Fruit fly (Drosophila melanogaster) whole organism, embryonic: Measurements from ENCODE around the gene CG12194.

Experiments
- Awh ChIP-seq: fragments of 200-800 bp; sonication (Bioruptor generic); IDR thresholded peaks from 2 replicates; pipeline ENCODE4, ENCODE4 v1.3.6; 2022; ENCODE audit warnings: missing biosample characterization, missing genetic modification characterization
- B-H1 ChIP-seq: fragments of 200-800 bp; sonication (Bioruptor generic); IDR thresholded peaks from 3 replicates; pipeline ENCODE4 v1.3.6; 2022; ENCODE audit warnings: missing biosample characterization, missing genetic modification characterization
- Bdp1 ChIP-seq: fragments of 200-800 bp; sonication (Bioruptor generic); optimal IDR thresholded peaks from 3 replicates; lab custom pipeline; 2016; ENCODE audit warnings: missing biosample characterization, missing genetic modification characterization
- CG10543 ChIP-seq: fragments of 200-800 bp; sonication (Bioruptor generic); optimal IDR thresholded peaks from 3 replicates; lab custom pipeline; 2017; ENCODE audit warnings: missing biosample characterization, mild to moderate bottlenecking, missing genetic modification characterization, moderate library complexity
- CG11398 ChIP-seq: fragments of 200-800 bp; sonication (Bioruptor generic); optimal IDR thresholded peaks from 2 replicates; lab custom pipeline; 2016; ENCODE audit warnings: missing biosample characterization, missing genetic modification characterization
- CG11723 ChIP-seq: fragments of 200-800 bp; sonication (Bioruptor generic); optimal IDR thresholded peaks from 2 replicates; lab custom pipeline; 2017; ENCODE audit warnings: missing biosample characterization, mild to moderate bottlenecking, missing genetic modification characterization
- CG12942 ChIP-seq: fragments of 200-800 bp; sonication (Bioruptor generic); optimal IDR thresholded peaks from 3 replicates; lab custom pipeline; 2016; ENCODE audit warnings: missing biosample characterization, missing genetic modification characterization
- CG13624 ChIP-seq: fragments of 200-800 bp; sonication (Bioruptor generic); optimal IDR thresholded peaks from 2 replicates; lab custom pipeline; 2016; ENCODE audit warnings: missing biosample characterization, missing genetic modification characterization
- CG16813 ChIP-seq: fragments of 200-800 bp; sonication (Bioruptor generic); IDR thresholded peaks from 3 replicates; pipeline ENCODE4 v1.3.6; 2022; ENCODE audit warnings: missing biosample characterization, missing genetic modification characterization; ENCODE audit not compliant: partially characterized antibody
- CG31365 ChIP-seq: fragments of 200-800 bp; sonication (Bioruptor generic); optimal IDR thresholded peaks from 2 replicates; lab custom pipeline; 2018; ENCODE audit warnings: missing biosample characterization, mild to moderate bottlenecking, missing genetic modification characterization
- CG3407 ChIP-seq: fragments of 200-800 bp; sonication (Bioruptor generic); optimal IDR thresholded peaks from 2 replicates; lab custom pipeline; 2018; ENCODE audit warnings: missing biosample characterization, mild to moderate bottlenecking, missing genetic modification characterization
- CG4360 ChIP-seq: fragments of 200-800 bp; sonication (Bioruptor generic); IDR thresholded peaks from 2 replicates; pipeline ENCODE4 v1.3.6; 2022; ENCODE audit warnings: missing biosample characterization, missing genetic modification characterization
- CG4617 ChIP-seq: fragments of 200-800 bp; sonication (Bioruptor generic); optimal IDR thresholded peaks from 3 replicates; lab custom pipeline; 2016; ENCODE audit warnings: missing biosample characterization, missing genetic modification characterization, borderline replicate concordance
- CG8089 ChIP-seq: fragments of 200-800 bp; sonication (Bioruptor generic); optimal IDR thresholded peaks from 3 replicates; lab custom pipeline; 2016; ENCODE audit warnings: missing biosample characterization, missing genetic modification characterization
- CG8290 ChIP-seq, 3 experiments: fragments of 200-800 bp; sonication (Bioruptor generic); optimal IDR thresholded peaks; 2 replicates each; lab custom pipeline; 2016 to 2019; ENCODE audit warnings: missing biosample characterization in 3 of 3, missing genetic modification characterization in 3 of 3, mild to moderate bottlenecking in 2 of 3, moderate library complexity in 1 of 3
- CG8924 ChIP-seq: fragments of 200-800 bp; optimal IDR thresholded peaks from 3 replicates; lab custom pipeline; 2019; ENCODE audit warnings: missing biosample characterization, mild to moderate bottlenecking, missing genetic modification characterization, moderate library complexity
- CG9437 ChIP-seq: fragments of 200-800 bp; sonication (Bioruptor generic); optimal IDR thresholded peaks from 2 replicates; lab custom pipeline; 2018; ENCODE audit warnings: missing biosample characterization, mild to moderate bottlenecking, missing genetic modification characterization
- CG9932 ChIP-seq: fragments of 200-800 bp; sonication (Bioruptor generic); IDR thresholded peaks from 2 replicates; pipeline ENCODE4 v1.3.6; 2022; ENCODE audit warnings: missing biosample characterization, missing genetic modification characterization
- CrebB ChIP-seq: fragments of 200-800 bp; sonication (Bioruptor generic); optimal IDR thresholded peaks from 3 replicates; lab custom pipeline; 2018; ENCODE audit warnings: missing biosample characterization, mild to moderate bottlenecking, missing genetic modification characterization
- D19A ChIP-seq: fragments of 200-800 bp; optimal IDR thresholded peaks from 3 replicates; lab custom pipeline; 2019; ENCODE audit warnings: missing biosample characterization, mild to moderate bottlenecking, missing genetic modification characterization, moderate library complexity
- GATAe ChIP-seq: fragments of 200-800 bp; sonication (Bioruptor generic); conservative IDR thresholded peaks from 2 replicates; pipeline ENCODE4 v1.3.6; 2022; ENCODE audit warnings: missing biosample characterization, missing genetic modification characterization
- H15 ChIP-seq: fragments of 200-800 bp; sonication (Bioruptor generic); IDR thresholded peaks from 3 replicates; pipeline ENCODE4 v1.3.6; 2022; ENCODE audit warnings: missing biosample characterization, missing genetic modification characterization
- Hand ChIP-seq: fragments of 200-800 bp; sonication (Bioruptor generic); optimal IDR thresholded peaks from 2 replicates; lab custom pipeline; 2017; ENCODE audit warnings: mild to moderate bottlenecking, missing biosample characterization, missing genetic modification reagents, missing genetic modification characterization
- Hsf ChIP-seq: fragments of 200-800 bp; sonication (Bioruptor generic); optimal IDR thresholded peaks from 3 replicates; lab custom pipeline; 2016; ENCODE audit warnings: missing biosample characterization, missing genetic modification characterization
- Lpt ChIP-seq: fragments of >200 bp; optimal IDR thresholded peaks from 2 replicates; lab custom pipeline; 2018; ENCODE audit warnings: missing biosample characterization, missing genetic modification characterization
- Myb ChIP-seq: fragments of 200-800 bp; sonication (Bioruptor generic); optimal IDR thresholded peaks from 2 replicates; lab custom pipeline; 2016; ENCODE audit warnings: missing biosample characterization, missing genetic modification characterization
- Pdp1 ChIP-seq, 2 experiments: fragments of 200-800 bp; sonication (Bioruptor generic); optimal IDR thresholded peaks; 3 replicates each; lab custom pipeline; 2016; ENCODE audit warnings: missing biosample characterization in 2 of 2, missing genetic modification characterization in 2 of 2, mild to moderate bottlenecking in 1 of 2, moderate library complexity in 1 of 2
- Ptx1 ChIP-seq: fragments of 200-800 bp; sonication (Bioruptor generic); IDR thresholded peaks from 2 replicates; pipeline ENCODE4 v1.3.6; 2022; ENCODE audit warnings: missing biosample characterization, missing genetic modification characterization
- Spps ChIP-seq: fragments of 200-800 bp; sonication (Bioruptor generic); optimal IDR thresholded peaks from 2 replicates; lab custom pipeline; 2018; ENCODE audit warnings: missing biosample characterization, mild to moderate bottlenecking, missing genetic modification characterization
- Usf ChIP-seq: fragments of 200-800 bp; sonication (Bioruptor generic); optimal IDR thresholded peaks from 2 replicates; lab custom pipeline; 2017; ENCODE audit warnings: missing genotype, missing biosample characterization, missing genetic modification characterization
- az2 ChIP-seq: fragments of 200-800 bp; sonication (Bioruptor generic); optimal IDR thresholded peaks from 3 replicates; lab custom pipeline; 2016; ENCODE audit warnings: missing biosample characterization, missing genetic modification characterization
- bsh ChIP-seq, 2 experiments: fragments of 200-800 bp; sonication (Bioruptor generic); optimal IDR thresholded peaks; 2 replicates each; lab custom pipeline; 2017 to 2018; ENCODE audit warnings: mild to moderate bottlenecking in 2 of 2, missing biosample characterization in 2 of 2, missing genetic modification characterization in 2 of 2, moderate library complexity in 1 of 2
- cg ChIP-seq: fragments of 200-800 bp; sonication (Bioruptor generic); optimal IDR thresholded peaks from 3 replicates; lab custom pipeline; 2019; ENCODE audit warnings: missing biosample characterization, mild to moderate bottlenecking, missing genetic modification characterization, moderate library complexity
- chif ChIP-seq, 2 experiments: fragments of 200-800 bp; sonication (Bioruptor generic); optimal IDR thresholded peaks; 3 replicates each; lab custom pipeline; 2016; ENCODE audit warnings: missing biosample characterization in 2 of 2, missing genetic modification characterization in 2 of 2
- dimm ChIP-seq: fragments of 200-800 bp; sonication (Bioruptor generic); IDR thresholded peaks from 2 replicates; pipeline ENCODE4 v1.3.6; 2022; ENCODE audit warnings: missing biosample characterization, missing genetic modification characterization
- dmrt99B ChIP-seq: fragments of 200-800 bp; sonication (Bioruptor generic); optimal IDR thresholded peaks from 2 replicates; lab custom pipeline; 2018; ENCODE audit warnings: missing biosample characterization, mild to moderate bottlenecking, missing genetic modification characterization, moderate library complexity
- esg ChIP-seq: fragments of 200-800 bp; sonication (Bioruptor generic); conservative IDR thresholded peaks from 2 replicates; pipeline ENCODE4 v1.3.6; 2022; ENCODE audit warnings: missing biosample characterization, missing genetic modification characterization
- exex ChIP-seq: fragments of 200-800 bp; sonication (Bioruptor generic); optimal IDR thresholded peaks from 4 replicates; lab custom pipeline; 2018; ENCODE audit warnings: missing biosample characterization, mild to moderate bottlenecking, missing genetic modification characterization, moderate library complexity
- fd64A ChIP-seq: fragments of 200-800 bp; sonication (Bioruptor generic); optimal IDR thresholded peaks from 3 replicates; lab custom pipeline; 2018; ENCODE audit warnings: missing biosample characterization, mild to moderate bottlenecking, missing genetic modification characterization
- gcm ChIP-seq: fragments of 200-800 bp; sonication (Bioruptor generic); optimal IDR thresholded peaks from 2 replicates; lab custom pipeline; 2019; ENCODE audit warnings: missing biosample characterization, mild to moderate bottlenecking, missing genetic modification characterization, moderate library complexity
- kni ChIP-seq: fragments of 200-800 bp; sonication (Bioruptor generic); optimal IDR thresholded peaks from 3 replicates; lab custom pipeline; 2017; ENCODE audit warnings: mild to moderate bottlenecking, missing biosample characterization, missing genetic modification reagents, missing genetic modification characterization
- nom ChIP-seq: fragments of 200-800 bp; sonication (Bioruptor generic); optimal IDR thresholded peaks from 2 replicates; lab custom pipeline; 2017; ENCODE audit warnings: missing biosample characterization, missing genetic modification characterization, mild to moderate bottlenecking, moderate library complexity, missing genetic modification reagents
- pita ChIP-seq: fragments of 200-800 bp; sonication (Bioruptor generic); optimal IDR thresholded peaks from 2 replicates; lab custom pipeline; 2017; ENCODE audit warnings: missing biosample characterization, mild to moderate bottlenecking, missing genetic modification characterization
- pros ChIP-seq: fragments of 200-800 bp; sonication (Bioruptor generic); optimal IDR thresholded peaks from 3 replicates; lab custom pipeline; 2019; ENCODE audit warnings: missing biosample characterization, mild to moderate bottlenecking, missing genetic modification characterization, moderate library complexity
- stc ChIP-seq: fragments of 200-800 bp; sonication (Bioruptor generic); IDR thresholded peaks from 2 replicates; pipeline ENCODE4 v1.3.6; 2022; ENCODE audit warnings: missing biosample characterization, missing genetic modification characterization
- toy ChIP-seq: fragments of 200-800 bp; sonication (Bioruptor generic); IDR thresholded peaks from 2 replicates; pipeline ENCODE4 v1.3.6; 2022; ENCODE audit warnings: missing biosample characterization, missing genetic modification characterization
- tup ChIP-seq: fragments of 200-800 bp; sonication (Bioruptor generic); optimal IDR thresholded peaks from 2 replicates; lab custom pipeline; 2016; ENCODE audit warnings: missing biosample characterization, mild to moderate bottlenecking, missing genetic modification characterization, moderate library complexity
- wek ChIP-seq: fragments of 200-800 bp; sonication (Bioruptor generic); optimal IDR thresholded peaks from 3 replicates; lab custom pipeline; 2018; ENCODE audit warnings: missing biosample characterization, mild to moderate bottlenecking, missing genetic modification characterization, moderate library complexity
- yki ChIP-seq: fragments of >200 bp; optimal IDR thresholded peaks from 3 replicates; lab custom pipeline; 2018
- zfh2 ChIP-seq: fragments of 200-800 bp; sonication (Bioruptor generic); optimal IDR thresholded peaks from 2 replicates; lab custom pipeline; 2016; ENCODE audit warnings: missing biosample characterization, missing genetic modification characterization

CG12194 gene

dm6 chr2L:4850356-4850755 lies 12.2 kb downstream of the CG12194 start, which contains the start of the genes mRpS2 and Mon1 (continued):
- TF ChIP-seq Usf (GFP tag; lab: Kevin White, UChicago) = peak; percentile 75
- TF ChIP-seq Bdp1 (GFP tag; lab: Kevin White, UChicago) = peak; percentile 75
- TF ChIP-seq az2 = peak; percentile 95
- TF ChIP-seq Spps (tag; lab: Kevin White, UChicago) = peak; percentile 94
- peak; percentile 67 to 95 for TF ChIP-seq bsh (GFP tag; optimal IDR thresholded peaks at IDR 0.05; lab: Kevin White, UChicago)
- TF ChIP-seq pita (GFP tag; lab: Kevin White, UChicago) = no peak
- TF ChIP-seq CG3407 (GFP tag; lab: Kevin White, UChicago) = peak; percentile 89
- TF ChIP-seq exex (tag; lab: Kevin White, UChicago) = peak; percentile 84
- no peak for TF ChIP-seq pros (GFP tag; lab: Kevin White, UChicago)
- peak; percentile 86 for TF ChIP-seq D19A (tag; lab: Kevin White, UChicago)
- peak; percentile 39 for TF ChIP-seq CG11398 (GFP tag; lab: Kevin White, UChicago)
- TF ChIP-seq yki (lab: Kevin White, UChicago) = no peak
- TF ChIP-seq esg (GFP tag; lab: Robert Waterston, UW) = peak; percentile 95
- TF ChIP-seq CG10543 (GFP tag; lab: Kevin White, UChicago) = peak; percentile 72
- TF ChIP-seq stc (GFP tag; lab: Robert Waterston, UW) = peak; percentile 98
- TF ChIP-seq tup (GFP tag; lab: Kevin White, UChicago) = peak; percentile 85
- TF ChIP-seq CG9437 (GFP tag; lab: Kevin White, UChicago) = peak; percentile 90
- peak; percentile 93 for TF ChIP-seq CG4617
- peak; percentile 37 for TF ChIP-seq fd64A (GFP tag; lab: Kevin White, UChicago)
- TF ChIP-seq CG8089 (GFP tag; lab: Kevin White, UChicago) = peak; percentile 70
- peak; percentile 20 for TF ChIP-seq kni (GFP tag; lab: Kevin White, UChicago)
- peak; percentile 85 for TF ChIP-seq Hsf (GFP tag; lab: Kevin White, UChicago)
- no peak for TF ChIP-seq Lpt (GFP tag; lab: Kevin White, UChicago)
- TF ChIP-seq CG8924 (tag; lab: Kevin White, UChicago) = peak; percentile 96
- peak; percentile 94 for TF ChIP-seq dmrt99B (tag; lab: Kevin White, UChicago)
- peak; percentile 79 for TF ChIP-seq nom (GFP tag; lab: Kevin White, UChicago)
- peak; percentile 89 for TF ChIP-seq dimm (GFP tag; lab: Robert Waterston, UW)
- TF ChIP-seq CG16813 (GFP tag; lab: Robert Waterston, UW) = no peak; the same call in 2 of the 3 replicates
- peak; percentile 95 for TF ChIP-seq gcm (GFP tag; lab: Kevin White, UChicago)
- TF ChIP-seq Hand (GFP tag; lab: Kevin White, UChicago) = peak; percentile 86
- peak; percentile 72 to 78 for TF ChIP-seq chif (GFP tag; optimal IDR thresholded peaks at IDR 0.05; lab: Kevin White, UChicago)
- TF ChIP-seq Awh = peak; percentile 98
- TF ChIP-seq CrebB (tag; lab: Kevin White, UChicago) = peak; percentile 85
- peak; percentile 84 for TF ChIP-seq CG11723 (GFP tag; lab: Kevin White, UChicago)
- TF ChIP-seq Ptx1 = peak; percentile 98
- TF ChIP-seq CG12942 (GFP tag; lab: Kevin White, UChicago) = peak; percentile 96
- TF ChIP-seq zfh2 = peak; percentile 84
- TF ChIP-seq GATAe (GFP tag; lab: Robert Waterston, UW) = peak; percentile 91
- TF ChIP-seq Myb (GFP tag; lab: Kevin White, UChicago) = peak; percentile 21
- TF ChIP-seq CG13624 = peak; percentile 80
- TF ChIP-seq CG9932 (GFP tag; lab: Robert Waterston, UW) = peak; percentile 98
- peak; percentile 97 for TF ChIP-seq H15
- peak; percentile 76 to 77 for TF ChIP-seq Pdp1 (GFP tag; optimal IDR thresholded peaks at IDR 0.05; lab: Kevin White, UChicago)
- TF ChIP-seq wek = peak; percentile 79
- TF ChIP-seq CG31365 = peak; percentile 48
- TF ChIP-seq B-H1 (GFP tag; lab: Robert Waterston, UW) = peak; percentile 96
- peak; percentile 74 for TF ChIP-seq CG4360 (GFP tag; lab: Robert Waterston, UW)
- peak; percentile 89 for TF ChIP-seq CG8290 (GFP tag; optimal IDR thresholded peaks at IDR 0.05; lab: Kevin White, UChicago)
- peak; percentile 79 to 90 for TF ChIP-seq CG8290 (tag; optimal IDR thresholded peaks at IDR 0.05; lab: Kevin White, UChicago)
- TF ChIP-seq cg = no peak
- TF ChIP-seq toy = peak; percentile 94
